Worm (Caenorhabditis elegans): ENCODE measurements around the gene F32D8.5.

DNA sequence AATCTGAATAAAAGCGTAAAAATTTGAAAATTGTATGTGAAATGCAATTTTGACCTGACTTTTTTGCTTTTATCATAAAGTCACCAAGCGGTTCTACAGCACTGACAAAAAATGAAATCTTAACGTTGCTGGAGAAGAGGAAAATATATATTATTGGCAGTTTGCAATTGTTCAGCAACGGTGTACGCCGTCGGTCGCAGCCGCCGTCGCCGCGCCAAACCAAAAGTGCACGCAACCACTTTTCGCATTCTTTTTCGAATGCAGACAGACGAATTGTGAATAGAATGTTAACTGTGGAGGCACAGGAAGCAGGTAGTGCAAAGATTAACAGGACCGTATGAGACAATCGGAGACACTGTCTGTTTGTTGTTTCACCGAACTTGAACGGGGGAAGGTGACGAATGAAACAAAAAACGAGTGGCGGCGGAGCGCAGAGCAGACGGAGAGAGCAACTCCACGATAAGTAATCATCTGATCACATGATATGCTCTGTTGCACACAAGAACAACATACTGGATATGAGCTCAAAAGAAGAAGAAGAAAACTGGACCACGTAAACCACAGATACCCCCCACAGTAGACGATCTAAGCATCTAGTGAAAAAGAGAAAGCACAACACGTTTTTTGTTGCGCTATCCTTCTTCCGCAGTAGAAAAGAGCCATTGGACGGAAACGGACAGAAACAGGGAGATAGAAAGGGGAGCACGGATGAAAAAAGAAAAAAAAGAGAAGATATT, 37.5 kb upstream of the F32D8.5 start:
- TF ChIP-seq unc-62 (GFP tag; optimal IDR thresholded peaks at IDR 0.05) (no peak), unc-39 (tag; optimal IDR thresholded peaks at IDR 0.05) (no peak), lsy-2 (tag; optimal IDR thresholded peaks at IDR 0.05) (no peak), nhr-76 (tag; optimal IDR thresholded peaks at IDR 0.05) (no peak), mab-5 (tag; optimal IDR thresholded peaks at IDR 0.05) (no peak), snpc-4 (tag; optimal IDR thresholded peaks at IDR 0.05) (no peak)

All from whole organism, mixed stage, embryonic.